Fruit fly (Drosophila melanogaster) whole organism, prepupa: ENCODE data around the gene sina.

ENCODE experiments used
- Blimp-1 ChIP-seq: fragments of 200-800 bp; sonication (Bioruptor generic); optimal IDR thresholded peaks from 3 replicates; lab custom pipeline; 2017; ENCODE audit warnings: missing biosample characterization, missing genetic modification characterization, mild to moderate bottlenecking, moderate library complexity, missing genetic modification reagents
- CG16779 ChIP-seq: fragments of 200-800 bp; sonication (Bioruptor generic); optimal IDR thresholded peaks from 3 replicates; lab custom pipeline; 2017; ENCODE audit warnings: missing biosample characterization, mild to moderate bottlenecking, missing genetic modification characterization
- Ets21C ChIP-seq: fragments of 200-800 bp; sonication (Bioruptor generic); optimal IDR thresholded peaks from 3 replicates; lab custom pipeline; 2016; ENCODE audit warnings: missing biosample characterization, missing genetic modification characterization
- Gug ChIP-seq: fragments of 200-800 bp; sonication (Bioruptor generic); IDR thresholded peaks from 2 replicates; pipeline ENCODE4 v1.3.6; 2022; ENCODE audit warnings: missing biosample characterization, missing genetic modification characterization
- Hr39 ChIP-seq: fragments of 200-800 bp; sonication (Bioruptor generic); optimal IDR thresholded peaks from 2 replicates; lab custom pipeline; 2016; ENCODE audit warnings: missing biosample characterization, missing genetic modification characterization
- topi ChIP-seq: fragments of 200-800 bp; sonication (Bioruptor generic); optimal IDR thresholded peaks from 3 replicates; lab custom pipeline; 2016; ENCODE audit warnings: missing biosample characterization, missing genetic modification characterization

dm6 chr3L:16881097-16881496, 27.5 kb downstream of the sina start:
- no peak for TF ChIP-seq Hr39
- no peak for TF ChIP-seq Blimp-1
- TF ChIP-seq Gug, result no peak
- TF ChIP-seq topi (GFP tag; lab: Kevin White, UChicago), result no peak
- no peak for TF ChIP-seq Ets21C (GFP tag; lab: Kevin White, UChicago)
- no peak for TF ChIP-seq CG16779 (tag; lab: Kevin White, UChicago)
